Fruit fly (Drosophila melanogaster) Kc167 (cell line): ENCODE measurements around the gene yellow-k.

Source experiments
- h ChIP-seq: fragments of >200 bp; optimal IDR thresholded peaks from 3 replicates; lab custom pipeline; 2018; ENCODE audit warnings: missing external identifiers
- insv ChIP-seq: fragments of >200 bp; optimal IDR thresholded peaks from 3 replicates; lab custom pipeline; 2018; ENCODE audit warnings: missing external identifiers

DNA sequence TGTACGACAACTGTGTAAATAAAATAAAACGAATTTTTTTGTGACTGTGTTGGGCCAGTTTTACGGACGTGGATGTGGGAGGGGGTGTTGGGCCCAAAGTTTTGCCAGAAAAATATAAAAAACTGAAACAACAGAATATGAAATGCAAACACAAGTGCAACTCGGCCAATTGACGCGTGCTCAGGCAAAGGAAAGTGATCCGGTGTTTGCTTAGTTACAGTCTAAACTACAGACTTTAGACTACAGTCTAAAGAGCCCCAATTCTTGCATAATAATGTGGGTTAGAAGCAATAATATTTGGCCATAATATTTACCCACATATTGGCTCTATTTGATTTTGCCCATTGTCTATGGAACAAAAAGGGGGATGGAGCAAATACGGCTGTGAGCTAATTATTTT is 28.4 kb downstream of the yellow-k start:
- TF ChIP-seq h (lab: Kevin White, UChicago) (no peak), insv (no peak)
